Fruit fly (Drosophila melanogaster) whole organism: ENCODE measurements around the gene Kua.

Source experiments
- CG8478 ChIP-seq: fragments of >200 bp; optimal IDR thresholded peaks from 2 replicates; lab custom pipeline; 2018; ENCODE audit warnings: inconsistent platforms
- Dll ChIP-seq: fragments of >200 bp; optimal IDR thresholded peaks from 2 replicates; lab custom pipeline; 2017
- usp ChIP-seq: fragments of >200 bp; optimal IDR thresholded peaks from 2 replicates; lab custom pipeline; 2017; ENCODE audit warnings: missing biosample characterization, missing genetic modification characterization, mixed read lengths

DNA sequence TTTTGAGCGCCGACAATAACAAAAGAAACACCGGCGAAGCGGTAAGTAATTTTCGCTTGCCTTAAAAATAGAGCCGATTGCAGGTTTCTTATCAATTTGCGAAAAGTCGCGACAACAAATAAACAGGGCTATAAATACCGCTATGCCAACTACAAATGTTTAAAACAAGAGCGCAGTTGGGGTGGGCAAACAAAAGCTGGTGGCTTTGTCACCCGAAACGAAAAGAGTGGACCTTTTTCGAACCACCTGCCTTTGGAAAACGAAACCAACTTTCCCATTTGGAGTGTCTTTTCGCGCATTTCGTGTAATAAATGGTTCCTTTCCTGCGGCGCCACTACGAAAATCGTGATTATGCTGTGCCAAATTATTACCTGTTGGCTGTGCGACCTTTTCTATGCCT, 813 bp downstream of the Kua start:
- TF ChIP-seq Dll (lab: Kevin White, UChicago), result no peak
- TF ChIP-seq CG8478 (lab: Kevin White, UChicago), result no peak
- TF ChIP-seq usp (GFP tag; lab: Kevin White, UChicago), result no peak
